Fruit fly (Drosophila melanogaster): ENCODE measurements around the gene COX8.

COX8 gene

dm6 chr3L:21507354-21507928 is 31.8 kb downstream of the COX8 start, which contains the start of the genes Glg1 and M6 (continued):
- TF ChIP-seq CG12219 (GFP tag; optimal IDR thresholded peaks at IDR 0.05) (peak; percentile 31), ind (GFP tag; optimal IDR thresholded peaks at IDR 0.05) (peak; percentile 70), CG7987 (GFP tag; optimal IDR thresholded peaks at IDR 0.05) (no peak), prd (optimal IDR thresholded peaks at IDR 0.05) (no peak), prd (GFP tag; IDR thresholded peaks at IDR 0.05) (peak; percentile 72), Neu2 (GFP tag; optimal IDR thresholded peaks at IDR 0.05; ENCODE audit: borderline replicate concordance) (peak; percentile 99), CG6689 (GFP tag; IDR thresholded peaks at IDR 0.05) (peak; percentile 49; the same call in 1 of the 2 replicates), dysf (GFP tag; IDR thresholded peaks at IDR 0.05) (peak; percentile 55; the same call in 2 of the 3 replicates), ash1 (GFP tag; optimal IDR thresholded peaks at IDR 0.05) (no peak), B-H2 (GFP tag; optimal IDR thresholded peaks at IDR 0.05) (peak; percentile 51), CG10543 (GFP tag; optimal IDR thresholded peaks at IDR 0.05) (peak; percentile 69), ttk (GFP tag; IDR thresholded peaks at IDR 0.05) (no peak), yki (optimal IDR thresholded peaks at IDR 0.05) (no peak), CG9727 (GFP tag; optimal IDR thresholded peaks at IDR 0.05) (peak; percentile 67), CG9932 (GFP tag; IDR thresholded peaks at IDR 0.05) (peak; percentile 83), CG14014 (GFP tag; IDR thresholded peaks at IDR 0.05) (peak; percentile 49; the same call in 1 of the 2 replicates), HLH4C (GFP tag; IDR thresholded peaks at IDR 0.05; ENCODE audit: partially characterized antibody) (peak; percentile 93), CG2889 (GFP tag; IDR thresholded peaks at IDR 0.05) (no peak), eyg (GFP tag; optimal IDR thresholded peaks at IDR 0.05) (no peak), CG9876 (GFP tag; optimal IDR thresholded peaks at IDR 0.05) (peak; percentile 0), fd96Cb (tag; optimal IDR thresholded peaks at IDR 0.05) (peak; percentile 10), Myb (GFP tag; optimal IDR thresholded peaks at IDR 0.05) (peak; percentile 70), sens (GFP tag) (peak; percentile 95), dm (GFP tag; optimal IDR thresholded peaks at IDR 0.05) (peak; percentile 42), lola (GFP tag; optimal IDR thresholded peaks at IDR 0.05) (peak in 1 of 3 experiments; percentile 65), insv (GFP tag; optimal IDR thresholded peaks at IDR 0.05) (peak in 1 of 2 experiments; percentile 32), sna (GFP tag; IDR thresholded peaks at IDR 0.05; ENCODE audit: partially characterized antibody) (peak; percentile 95), CG10462 (GFP tag; optimal IDR thresholded peaks at IDR 0.05) (peak; percentile 38), wor (GFP tag; IDR thresholded peaks at IDR 0.05) (no peak), CG17612 (GFP tag; IDR thresholded peaks at IDR 0.05) (no peak), ase (GFP tag; IDR thresholded peaks at IDR 0.05) (peak; percentile 57; the same call in 2 of the 3 replicates), CG7357 (GFP tag; IDR thresholded peaks at IDR 0.05) (peak; percentile 46; the same call in 1 of the 3 replicates), ken (GFP tag; IDR thresholded peaks at IDR 0.05) (no peak), CG14667 (GFP tag; IDR thresholded peaks at IDR 0.05) (peak; percentile 15; the same call in 1 of the 2 replicates), CG15601 (tag; optimal IDR thresholded peaks at IDR 0.05) (peak; percentile 56), slou (GFP tag; optimal IDR thresholded peaks at IDR 0.05) (peak; percentile 27), Bdp1 (GFP tag; optimal IDR thresholded peaks at IDR 0.05) (peak; percentile 38), zen (tag; optimal IDR thresholded peaks at IDR 0.05) (peak; percentile 72), CG12769 (tag; optimal IDR thresholded peaks at IDR 0.05) (peak; percentile 80), CG9817 (tag; optimal IDR thresholded peaks at IDR 0.05) (peak; percentile 67), CG8924 (tag; optimal IDR thresholded peaks at IDR 0.05) (peak; percentile 73), Dek (tag; optimal IDR thresholded peaks at IDR 0.05) (peak; percentile 53), croc (GFP tag; conservative IDR thresholded peaks at IDR 0.05) (0 out of 3 replicates have a peak, but pooled peaks have one; percentile 16), CG15011 (GFP tag; optimal IDR thresholded peaks at IDR 0.05) (no peak), cwo (GFP tag; optimal IDR thresholded peaks at IDR 0.05) (peak; percentile 47), CG6813 (GFP tag; optimal IDR thresholded peaks at IDR 0.05) (no peak), CG10267 (tag; optimal IDR thresholded peaks at IDR 0.05) (peak; percentile 70), slp2 (GFP tag; optimal IDR thresholded peaks at IDR 0.05) (peak; percentile 2), scrt (GFP tag; optimal IDR thresholded peaks at IDR 0.05) (peak; percentile 74), maf-S (GFP tag; optimal IDR thresholded peaks at IDR 0.05) (peak; percentile 47)

All from whole organism, embryonic.